Fruit fly (Drosophila melanogaster) whole organism, prepupa: ENCODE results near the gene CG12983.

Experiments used
- Blimp-1 ChIP-seq: fragments of 200-800 bp; sonication (Bioruptor generic); optimal IDR thresholded peaks from 3 replicates; lab custom pipeline; 2017; ENCODE audit warnings: missing biosample characterization, missing genetic modification characterization, mild to moderate bottlenecking, moderate library complexity, missing genetic modification reagents
- CG10631 ChIP-seq: fragments of 200-800 bp; sonication (Bioruptor generic); optimal IDR thresholded peaks from 2 replicates; lab custom pipeline; 2016; ENCODE audit warnings: missing biosample characterization, missing genetic modification characterization
- CG10669 ChIP-seq: fragments of 200-800 bp; sonication (Bioruptor generic); optimal IDR thresholded peaks from 3 replicates; lab custom pipeline; 2018; ENCODE audit warnings: missing biosample characterization, mild to moderate bottlenecking, missing genetic modification characterization, moderate library complexity
- CG11294 ChIP-seq: fragments of 200-800 bp; sonication (Bioruptor generic); IDR thresholded peaks from 2 replicates; pipeline ENCODE4 v1.3.6; 2022; ENCODE audit warnings: missing biosample characterization, missing genetic modification characterization
- CG11762 ChIP-seq: fragments of 200-800 bp; sonication (Bioruptor generic); optimal IDR thresholded peaks from 3 replicates; lab custom pipeline; 2016; ENCODE audit warnings: missing biosample characterization, missing genetic modification characterization; ENCODE audit not compliant: insufficient read depth
- CG15336 ChIP-seq: fragments of 200-800 bp; sonication (Bioruptor generic); IDR thresholded peaks from 2 replicates; pipeline ENCODE4 v1.3.6; 2022; ENCODE audit warnings: missing biosample characterization, missing genetic modification characterization
- CG16779 ChIP-seq: fragments of 200-800 bp; sonication (Bioruptor generic); optimal IDR thresholded peaks from 3 replicates; lab custom pipeline; 2017; ENCODE audit warnings: missing biosample characterization, mild to moderate bottlenecking, missing genetic modification characterization
- CG32006 ChIP-seq: fragments of 200-800 bp; sonication (Bioruptor generic); optimal IDR thresholded peaks from 3 replicates; lab custom pipeline; 2017; ENCODE audit warnings: missing biosample characterization, mild to moderate bottlenecking, missing genetic modification characterization
- CG34406 ChIP-seq: fragments of 200-800 bp; sonication (Bioruptor generic); optimal IDR thresholded peaks from 3 replicates; lab custom pipeline; 2016; ENCODE audit warnings: missing biosample characterization, missing genetic modification characterization
- CG6276 ChIP-seq: fragments of 200-800 bp; sonication (Bioruptor generic); optimal IDR thresholded peaks from 2 replicates; lab custom pipeline; 2017; ENCODE audit warnings: missing biosample characterization, mild to moderate bottlenecking, missing genetic modification characterization
- CG6808 ChIP-seq: fragments of 200-800 bp; sonication (Bioruptor generic); optimal IDR thresholded peaks from 3 replicates; lab custom pipeline; 2017; ENCODE audit warnings: missing biosample characterization, missing genetic modification characterization, mild to moderate bottlenecking, moderate library complexity, missing genetic modification reagents
- CG6854 ChIP-seq: fragments of 200-800 bp; sonication (Bioruptor generic); optimal IDR thresholded peaks from 2 replicates; lab custom pipeline; 2017; ENCODE audit warnings: missing biosample characterization, mild to moderate bottlenecking, missing genetic modification characterization
- CG9139 ChIP-seq: fragments of 200-800 bp; sonication (Bioruptor generic); optimal IDR thresholded peaks from 3 replicates; lab custom pipeline; 2017; ENCODE audit warnings: missing biosample characterization, mild to moderate bottlenecking, missing genetic modification characterization
- Eip75B ChIP-seq: fragments of 200-800 bp; sonication (Bioruptor generic); optimal IDR thresholded peaks from 3 replicates; lab custom pipeline; 2016; ENCODE audit warnings: missing biosample characterization, missing genetic modification characterization
- Eip78C ChIP-seq: fragments of 200-800 bp; sonication (Bioruptor generic); peaks from one replicate; lab custom pipeline; 2016; ENCODE audit warnings: missing biosample characterization, missing genetic modification characterization
- Eip93F ChIP-seq: fragments of 200-800 bp; sonication (Bioruptor generic); optimal IDR thresholded peaks from 2 replicates; lab custom pipeline; 2016; ENCODE audit warnings: missing biosample characterization, mild to moderate bottlenecking, missing genetic modification characterization
- Ets21C ChIP-seq: fragments of 200-800 bp; sonication (Bioruptor generic); optimal IDR thresholded peaks from 3 replicates; lab custom pipeline; 2016; ENCODE audit warnings: missing biosample characterization, missing genetic modification characterization
- Ets96B ChIP-seq: fragments of 200-800 bp; optimal IDR thresholded peaks from 2 replicates; lab custom pipeline; 2019; ENCODE audit warnings: missing biosample characterization, mild to moderate bottlenecking, missing genetic modification characterization, moderate library complexity
- Gug ChIP-seq: fragments of 200-800 bp; sonication (Bioruptor generic); IDR thresholded peaks from 2 replicates; pipeline ENCODE4 v1.3.6; 2022; ENCODE audit warnings: missing biosample characterization, missing genetic modification characterization
- Hr38 ChIP-seq: sonication (Bioruptor generic); optimal IDR thresholded peaks from 2 replicates; lab custom pipeline; 2016; ENCODE audit warnings: missing biosample characterization, missing genetic modification characterization
- Hr39 ChIP-seq: fragments of 200-800 bp; sonication (Bioruptor generic); optimal IDR thresholded peaks from 2 replicates; lab custom pipeline; 2016; ENCODE audit warnings: missing biosample characterization, missing genetic modification characterization
- Hr4 ChIP-seq: fragments of 200-800 bp; sonication (Bioruptor generic); optimal IDR thresholded peaks from 3 replicates; lab custom pipeline; 2016; ENCODE audit warnings: missing biosample characterization, missing genetic modification characterization
- Lpt ChIP-seq: fragments of 200-800 bp; sonication (Bioruptor generic); optimal IDR thresholded peaks from 3 replicates; lab custom pipeline; 2016; ENCODE audit warnings: missing biosample characterization, missing genetic modification characterization
- Met ChIP-seq: fragments of 200-800 bp; sonication (Bioruptor generic); optimal IDR thresholded peaks from 3 replicates; lab custom pipeline; 2016; ENCODE audit warnings: missing biosample characterization, missing genetic modification characterization
- OdsH ChIP-seq: fragments of 200-800 bp; sonication (Bioruptor generic); optimal IDR thresholded peaks from 3 replicates; lab custom pipeline; 2016; ENCODE audit warnings: missing biosample characterization, missing genetic modification characterization
- Smox ChIP-seq: fragments of 200-800 bp; sonication (Bioruptor generic); optimal IDR thresholded peaks from 3 replicates; lab custom pipeline; 2016; ENCODE audit warnings: missing biosample characterization, missing genetic modification characterization
- Sox14 ChIP-seq: fragments of 200-800 bp; sonication (Bioruptor generic); optimal IDR thresholded peaks from 3 replicates; lab custom pipeline; 2016; ENCODE audit warnings: missing biosample characterization, missing genetic modification characterization
- Sox15 ChIP-seq: fragments of 200-800 bp; sonication (Bioruptor generic); optimal IDR thresholded peaks from 3 replicates; lab custom pipeline; 2016; ENCODE audit warnings: missing biosample characterization, missing genetic modification characterization
- achi ChIP-seq: fragments of 200-800 bp; sonication (Bioruptor generic); optimal IDR thresholded peaks from 3 replicates; lab custom pipeline; 2016; ENCODE audit warnings: missing biosample characterization, missing genetic modification characterization
- acj6 ChIP-seq: fragments of 200-800 bp; sonication (Bioruptor generic); optimal IDR thresholded peaks from 3 replicates; lab custom pipeline; 2016; ENCODE audit warnings: missing biosample characterization, missing genetic modification characterization
- dsx ChIP-seq: fragments of 200-800 bp; optimal IDR thresholded peaks from 3 replicates; lab custom pipeline; 2019; ENCODE audit warnings: missing biosample characterization, mild to moderate bottlenecking, missing genetic modification characterization, moderate library complexity; ENCODE audit not compliant: poor library complexity, severe bottlenecking
- eg ChIP-seq: fragments of 200-800 bp; sonication (Bioruptor generic); IDR thresholded peaks from 3 replicates; pipeline ENCODE4 v1.3.6; 2022; ENCODE audit warnings: missing biosample characterization, missing genetic modification characterization
- esn ChIP-seq: fragments of 200-800 bp; sonication (Bioruptor generic); optimal IDR thresholded peaks from 2 replicates; lab custom pipeline; 2016; ENCODE audit warnings: missing biosample characterization, mild to moderate bottlenecking, missing genetic modification characterization, moderate library complexity
- fd85E ChIP-seq: fragments of 200-800 bp; sonication (Bioruptor generic); optimal IDR thresholded peaks from 3 replicates; lab custom pipeline; 2016; ENCODE audit warnings: missing biosample characterization, missing genetic modification characterization
- fkh ChIP-seq: fragments of 200-800 bp; sonication (Bioruptor generic); optimal IDR thresholded peaks from 3 replicates; lab custom pipeline; 2017; ENCODE audit warnings: missing biosample characterization, mild to moderate bottlenecking, missing genetic modification characterization, moderate library complexity
- lz ChIP-seq: fragments of 200-800 bp; sonication (Bioruptor generic); optimal IDR thresholded peaks from 3 replicates; lab custom pipeline; 2016; ENCODE audit warnings: missing biosample characterization, missing genetic modification characterization
- net ChIP-seq: fragments of 200-800 bp; sonication (Bioruptor generic); optimal IDR thresholded peaks from 3 replicates; lab custom pipeline; 2016; ENCODE audit warnings: missing biosample characterization, missing genetic modification characterization
- pdm3 ChIP-seq: fragments of 200-800 bp; sonication (Bioruptor generic); optimal IDR thresholded peaks from 3 replicates; lab custom pipeline; 2016; ENCODE audit warnings: missing biosample characterization, missing genetic modification characterization
- salr ChIP-seq, 2 experiments: fragments of 200-800 bp; sonication (Bioruptor generic); optimal IDR thresholded peaks; 3 replicates each; lab custom pipeline; 2016 to 2018; ENCODE audit warnings: missing biosample characterization in 2 of 2, missing genetic modification characterization in 2 of 2, mild to moderate bottlenecking in 1 of 2
- spab ChIP-seq: fragments of 200-800 bp; sonication (Bioruptor generic); optimal IDR thresholded peaks from 2 replicates; lab custom pipeline; 2017; ENCODE audit warnings: missing biosample characterization, mild to moderate bottlenecking, missing genetic modification characterization, missing genetic modification reagents
- ss ChIP-seq, 2 experiments: fragments of 200-800 bp; sonication (Bioruptor generic); optimal IDR thresholded peaks; 2 replicates in 1 of 2; 3 replicates in 1 of 2; lab custom pipeline; 2017 to 2018; ENCODE audit warnings: mild to moderate bottlenecking in 2 of 2, missing biosample characterization in 2 of 2, missing genetic modification characterization in 2 of 2, moderate library complexity in 1 of 2
- vri ChIP-seq: fragments of 200-800 bp; sonication (Bioruptor generic); optimal IDR thresholded peaks from 3 replicates; lab custom pipeline; 2016; ENCODE audit warnings: missing biosample characterization, mild to moderate bottlenecking, missing genetic modification characterization

Gene CG12983

dm6 chr3L:20933706-20934105, 32.9 kb downstream of the CG12983 start (continued):
- no peak for TF ChIP-seq CG6854 (GFP tag; lab: Kevin White, UChicago)
- TF ChIP-seq fd85E, result no peak
- peak; percentile 14 for TF ChIP-seq Hr39 (GFP tag; lab: Kevin White, UChicago)
- TF ChIP-seq pdm3 (GFP tag; lab: Kevin White, UChicago), result peak; percentile 28
- TF ChIP-seq achi (GFP tag; lab: Kevin White, UChicago), result peak; percentile 41
- TF ChIP-seq CG6808 (GFP tag; lab: Kevin White, UChicago), result peak; percentile 43
- no peak for TF ChIP-seq Blimp-1 (GFP tag; lab: Kevin White, UChicago)
- TF ChIP-seq CG34406 (GFP tag; lab: Kevin White, UChicago), result peak; percentile 9
- TF ChIP-seq ss (GFP tag; optimal IDR thresholded peaks at IDR 0.05; lab: Kevin White, UChicago), result peak; percentile 19 to 65
- TF ChIP-seq CG11294 (GFP tag; lab: Robert Waterston, UW), result 0 out of 2 replicates have a peak, but pooled peaks have one; percentile 20
- TF ChIP-seq esn, result peak; percentile 25
- TF ChIP-seq spab (GFP tag; lab: Kevin White, UChicago), result no peak
- no peak for TF ChIP-seq Sox15 (GFP tag; lab: Kevin White, UChicago)
- no peak for TF ChIP-seq Ets96B
- peak; percentile 54 for TF ChIP-seq CG32006 (GFP tag; lab: Kevin White, UChicago)
- TF ChIP-seq OdsH, result peak; percentile 37
- peak; percentile 44 for TF ChIP-seq Met
- TF ChIP-seq Hr38 (GFP tag; lab: Kevin White, UChicago), result no peak
- TF ChIP-seq net (GFP tag; lab: Kevin White, UChicago), result peak; percentile 32
- 0 out of 2 replicates have a peak, but pooled peaks have one; percentile 17 for TF ChIP-seq Gug (GFP tag; lab: Robert Waterston, UW)
- peak; percentile 25 for TF ChIP-seq CG10669
- no peak for TF ChIP-seq CG16779 (tag; lab: Kevin White, UChicago)
- TF ChIP-seq CG9139 (GFP tag; lab: Kevin White, UChicago), result peak; percentile 4
- peak; percentile 89 for TF ChIP-seq Eip78C (GFP tag; lab: Kevin White, UChicago)
- no peak for TF ChIP-seq dsx (GFP tag; lab: Kevin White, UChicago)
- TF ChIP-seq fkh (GFP tag; lab: Kevin White, UChicago), result no peak
- peak; percentile 16 for TF ChIP-seq acj6 (GFP tag; lab: Kevin White, UChicago)
- TF ChIP-seq CG11762 (GFP tag; lab: Kevin White, UChicago), result no peak
- peak; percentile 23 for TF ChIP-seq Sox14 (GFP tag; lab: Kevin White, UChicago)
- no peak for TF ChIP-seq salr (GFP tag; optimal IDR thresholded peaks at IDR 0.05; lab: Kevin White, UChicago)
- TF ChIP-seq vri (GFP tag; lab: Kevin White, UChicago), result peak; percentile 1
- TF ChIP-seq CG10631 (GFP tag; lab: Kevin White, UChicago), result no peak
- TF ChIP-seq Smox (GFP tag; lab: Kevin White, UChicago), result peak; percentile 17

- TF ChIP-seq CG10669 (no peak), CG32006 (GFP tag; lab: Kevin White, UChicago) (no peak), Lpt (GFP tag; lab: Kevin White, UChicago) (no peak), vri (GFP tag; lab: Kevin White, UChicago) (no peak), eg (GFP tag; lab: Robert Waterston, UW) (no peak), Ets21C (GFP tag; lab: Kevin White, UChicago) (no peak), Hr4 (GFP tag; lab: Kevin White, UChicago) (no peak), Eip75B (GFP tag; lab: Kevin White, UChicago) (no peak), Eip93F (GFP tag; lab: Kevin White, UChicago) (no peak), fkh (GFP tag; lab: Kevin White, UChicago) (no peak), CG6276 (GFP tag; lab: Kevin White, UChicago) (no peak), lz (GFP tag; lab: Kevin White, UChicago) (no peak), CG15336 (no peak)
Measured at dm6 chr3L:20932556-20932955, 34.0 kb downstream of the CG12983 start.
